Fruit fly (Drosophila melanogaster) whole organism, embryonic: ENCODE results near the gene Acp65Aa.

Experiments
- Awh ChIP-seq: fragments of 200-800 bp; sonication (Bioruptor generic); IDR thresholded peaks from 2 replicates; pipeline ENCODE4, ENCODE4 v1.3.6; 2022; ENCODE audit warnings: missing biosample characterization, missing genetic modification characterization
- BEAF-32 ChIP-seq: fragments of 200-800 bp; sonication (Bioruptor generic); optimal IDR thresholded peaks from 3 replicates; lab custom pipeline; 2017; ENCODE audit warnings: missing biosample characterization, missing genetic modification characterization, mild to moderate bottlenecking, moderate library complexity, missing genetic modification reagents
- Bgb ChIP-seq: fragments of 200-800 bp; sonication (Bioruptor generic); IDR thresholded peaks from 2 replicates; pipeline ENCODE4 v1.3.6; 2022; ENCODE audit warnings: missing biosample characterization, missing genetic modification characterization; ENCODE audit not compliant: partially characterized antibody
- CG10462 ChIP-seq: fragments of 200-800 bp; sonication (Bioruptor generic); optimal IDR thresholded peaks from 2 replicates; lab custom pipeline; 2016; ENCODE audit warnings: missing biosample characterization, missing genetic modification characterization
- CG10543 ChIP-seq: fragments of 200-800 bp; sonication (Bioruptor generic); optimal IDR thresholded peaks from 3 replicates; lab custom pipeline; 2017; ENCODE audit warnings: missing biosample characterization, mild to moderate bottlenecking, missing genetic modification characterization, moderate library complexity
- CG10565 ChIP-seq: fragments of 200-800 bp; sonication (Bioruptor generic); optimal IDR thresholded peaks from 3 replicates; lab custom pipeline; 2016; ENCODE audit warnings: missing biosample characterization, mild to moderate bottlenecking, missing genetic modification characterization
- CG11560 ChIP-seq: fragments of 200-800 bp; sonication (Bioruptor generic); IDR thresholded peaks from 3 replicates; pipeline ENCODE4 v1.3.6; 2022; ENCODE audit warnings: missing biosample characterization, missing genetic modification characterization
- CG11695 ChIP-seq: fragments of 200-800 bp; sonication (Bioruptor generic); IDR thresholded peaks from 3 replicates; pipeline ENCODE4 v1.3.6; 2022; ENCODE audit warnings: missing biosample characterization, missing genetic modification characterization
- CG12744 ChIP-seq: fragments of 200-800 bp; sonication (Bioruptor generic); optimal IDR thresholded peaks from 2 replicates; lab custom pipeline; 2016; ENCODE audit warnings: missing biosample characterization, missing genetic modification characterization
- CG14014 ChIP-seq: fragments of 200-800 bp; sonication (Bioruptor generic); IDR thresholded peaks from 2 replicates; pipeline ENCODE4 v1.3.6; 2022; ENCODE audit warnings: missing biosample characterization, missing genetic modification characterization
- CG14860 ChIP-seq: fragments of 200-800 bp; sonication (Bioruptor generic); IDR thresholded peaks from 3 replicates; pipeline ENCODE4 v1.3.6; 2022; ENCODE audit warnings: missing biosample characterization, missing genetic modification characterization; ENCODE audit not compliant: partially characterized antibody
- CG17361 ChIP-seq: fragments of 200-800 bp; sonication (Bioruptor generic); IDR thresholded peaks from 3 replicates; pipeline ENCODE4 v1.3.6; 2022; ENCODE audit warnings: missing biosample characterization, missing genetic modification characterization
- CG17568 ChIP-seq: fragments of 200-800 bp; sonication (Bioruptor generic); optimal IDR thresholded peaks from 2 replicates; lab custom pipeline; 2018; ENCODE audit warnings: missing biosample characterization, mild to moderate bottlenecking, missing genetic modification characterization, moderate library complexity
- CG3065 ChIP-seq: fragments of 200-800 bp; sonication (Bioruptor generic); optimal IDR thresholded peaks from 2 replicates; lab custom pipeline; 2016; ENCODE audit warnings: missing biosample characterization, missing genetic modification characterization
- CG3407 ChIP-seq: fragments of 200-800 bp; sonication (Bioruptor generic); optimal IDR thresholded peaks from 2 replicates; lab custom pipeline; 2018; ENCODE audit warnings: missing biosample characterization, mild to moderate bottlenecking, missing genetic modification characterization
- CG4360 ChIP-seq: fragments of 200-800 bp; sonication (Bioruptor generic); IDR thresholded peaks from 2 replicates; pipeline ENCODE4 v1.3.6; 2022; ENCODE audit warnings: missing biosample characterization, missing genetic modification characterization
- CG6654 ChIP-seq: fragments of 200-800 bp; sonication (Bioruptor generic); optimal IDR thresholded peaks from 2 replicates; lab custom pipeline; 2017; ENCODE audit warnings: missing biosample characterization, mild to moderate bottlenecking, missing genetic modification characterization
- CG6813 ChIP-seq: fragments of 200-800 bp; sonication (Bioruptor generic); optimal IDR thresholded peaks from 2 replicates; lab custom pipeline; 2017; ENCODE audit warnings: missing biosample characterization, missing genetic modification characterization, mild to moderate bottlenecking, moderate library complexity, missing genetic modification reagents
- CG7556 ChIP-seq: fragments of 200-800 bp; sonication (Bioruptor generic); optimal IDR thresholded peaks from 2 replicates; lab custom pipeline; 2017; ENCODE audit warnings: missing biosample characterization, mild to moderate bottlenecking, missing genetic modification characterization
- CG7963 ChIP-seq: fragments of 200-800 bp; sonication (Bioruptor generic); IDR thresholded peaks from 3 replicates; pipeline ENCODE4 v1.3.6; 2022; ENCODE audit warnings: missing biosample characterization, missing genetic modification characterization; ENCODE audit not compliant: partially characterized antibody
- CG8290 ChIP-seq, 3 experiments: fragments of 200-800 bp; sonication (Bioruptor generic); optimal IDR thresholded peaks; 2 replicates each; lab custom pipeline; 2016 to 2019; ENCODE audit warnings: missing biosample characterization in 3 of 3, missing genetic modification characterization in 3 of 3, mild to moderate bottlenecking in 2 of 3, moderate library complexity in 1 of 3
- CG9609 ChIP-seq: fragments of 200-800 bp; sonication (Bioruptor generic); optimal IDR thresholded peaks from 3 replicates; lab custom pipeline; 2016; ENCODE audit warnings: missing biosample characterization, missing genetic modification characterization
- CG9727 ChIP-seq: fragments of 200-800 bp; sonication (Bioruptor generic); optimal IDR thresholded peaks from 3 replicates; lab custom pipeline; 2017; ENCODE audit warnings: missing biosample characterization, mild to moderate bottlenecking, missing genetic modification characterization
- Camta ChIP-seq: fragments of 200-800 bp; sonication (Bioruptor generic); optimal IDR thresholded peaks from 2 replicates; lab custom pipeline; 2016; ENCODE audit warnings: missing biosample characterization, missing genetic modification characterization
- Gug ChIP-seq: fragments of 200-800 bp; sonication (Bioruptor generic); IDR thresholded peaks from 4 replicates; pipeline ENCODE4 v1.3.6; 2022; ENCODE audit warnings: missing biosample characterization, missing genetic modification characterization
- HHEX ChIP-seq: fragments of 200-800 bp; sonication (Bioruptor generic); optimal IDR thresholded peaks from 3 replicates; lab custom pipeline; 2017; ENCODE audit warnings: missing biosample characterization, mild to moderate bottlenecking, missing genetic modification characterization, missing genetic modification reagents
- HmgZ ChIP-seq: fragments of 200-800 bp; sonication (Bioruptor generic); optimal IDR thresholded peaks from 2 replicates; lab custom pipeline; 2018; ENCODE audit warnings: missing biosample characterization, mild to moderate bottlenecking, missing genetic modification characterization
- Hr39 ChIP-seq: fragments of >200 bp; optimal IDR thresholded peaks from 2 replicates; lab custom pipeline; 2017
- Hr51 ChIP-seq, 2 experiments: fragments of 200-800 bp; sonication (Bioruptor generic); optimal IDR thresholded peaks; 2 replicates in 1 of 2; 3 replicates in 1 of 2; lab custom pipeline; 2016 to 2018; ENCODE audit warnings: missing biosample characterization in 2 of 2, missing genetic modification characterization in 2 of 2, mild to moderate bottlenecking in 1 of 2, moderate library complexity in 1 of 2
- Hr78 ChIP-seq, 2 experiments: fragments of 200-800 bp in 1 of 2; fragments of >200 bp in 1 of 2; sonication (Bioruptor generic) in 1 of 2; optimal IDR thresholded peaks; 2 replicates each; lab custom pipeline; 2017 to 2019; ENCODE audit warnings: missing biosample characterization in 2 of 2, missing genetic modification characterization in 2 of 2, mild to moderate bottlenecking in 1 of 2, moderate library complexity in 1 of 2
- Mad ChIP-seq: fragments of 200-800 bp; sonication (Bioruptor generic); optimal IDR thresholded peaks from 2 replicates; lab custom pipeline; 2016; ENCODE audit warnings: missing biosample characterization, missing genetic modification characterization
- Ssrp ChIP-seq: fragments of 200-800 bp; sonication (Bioruptor generic); optimal IDR thresholded peaks from 2 replicates; lab custom pipeline; 2018; ENCODE audit warnings: missing biosample characterization, mild to moderate bottlenecking, missing genetic modification characterization, moderate library complexity
- Trl ChIP-seq, 3 experiments: fragments of >200 bp in 2 of 3; fragments of 200-800 bp in 1 of 3; sonication (Bioruptor generic) in 1 of 3; optimal IDR thresholded peaks; 2 replicates in 1 of 3; 3 replicates in 2 of 3; lab custom pipeline; 2016 to 2017; ENCODE audit warnings: missing biosample characterization in 1 of 3, missing genetic modification characterization in 1 of 3
- fd102C ChIP-seq: fragments of 200-800 bp; sonication (Bioruptor generic); optimal IDR thresholded peaks from 2 replicates; lab custom pipeline; 2018; ENCODE audit warnings: missing biosample characterization, mild to moderate bottlenecking, missing genetic modification characterization, moderate library complexity
- fu2 ChIP-seq: fragments of 200-800 bp; sonication (Bioruptor generic); optimal IDR thresholded peaks from 2 replicates; lab custom pipeline; 2016; ENCODE audit warnings: missing biosample characterization, missing genetic modification characterization
- grau ChIP-seq: fragments of 200-800 bp; optimal IDR thresholded peaks from 3 replicates; lab custom pipeline; 2019; ENCODE audit warnings: missing biosample characterization, mild to moderate bottlenecking, missing genetic modification characterization, moderate library complexity
- gt ChIP-seq: fragments of 200-800 bp; sonication (Bioruptor generic); IDR thresholded peaks from 2 replicates; pipeline ENCODE4 v1.3.6; 2022; ENCODE audit warnings: missing biosample characterization, missing genetic modification characterization
- her ChIP-seq: fragments of 200-800 bp; sonication (Bioruptor generic); optimal IDR thresholded peaks from 2 replicates; lab custom pipeline; 2016; ENCODE audit warnings: missing biosample characterization, missing genetic modification characterization
- jing ChIP-seq: fragments of 200-800 bp; sonication (Bioruptor generic); optimal IDR thresholded peaks from 2 replicates; lab custom pipeline; 2018; ENCODE audit warnings: missing biosample characterization, mild to moderate bottlenecking, missing genetic modification characterization
- jumu ChIP-seq: fragments of 200-800 bp; sonication (Bioruptor generic); optimal IDR thresholded peaks from 3 replicates; lab custom pipeline; 2016; ENCODE audit warnings: missing biosample characterization, missing genetic modification characterization
- lbe ChIP-seq: fragments of 200-800 bp; sonication (Bioruptor generic); optimal IDR thresholded peaks from 2 replicates; lab custom pipeline; 2016; ENCODE audit warnings: missing biosample characterization, mild to moderate bottlenecking, missing genetic modification characterization
- pb ChIP-seq: fragments of 200-800 bp; sonication (Bioruptor generic); optimal IDR thresholded peaks from 3 replicates; lab custom pipeline; 2016; ENCODE audit warnings: missing biosample characterization, missing genetic modification characterization
- pfk ChIP-seq: fragments of 200-800 bp; sonication (Bioruptor generic); optimal IDR thresholded peaks from 2 replicates; lab custom pipeline; 2018; ENCODE audit warnings: missing biosample characterization, mild to moderate bottlenecking, missing genetic modification characterization, moderate library complexity
- pho ChIP-seq: fragments of 200-800 bp; sonication (Bioruptor generic); optimal IDR thresholded peaks from 2 replicates; lab custom pipeline; 2016; ENCODE audit warnings: missing biosample characterization, missing genetic modification characterization
- pum ChIP-seq: fragments of 200-800 bp; sonication (Bioruptor generic); optimal IDR thresholded peaks from 2 replicates; lab custom pipeline; 2016; ENCODE audit warnings: missing biosample characterization, missing genetic modification characterization
- seq ChIP-seq: fragments of 200-800 bp; sonication (Bioruptor generic); IDR thresholded peaks from 2 replicates; pipeline ENCODE4 v1.3.6; 2022; ENCODE audit warnings: missing biosample characterization, missing genetic modification characterization
- sisA ChIP-seq: fragments of 200-800 bp; sonication (Bioruptor generic); IDR thresholded peaks from 2 replicates; pipeline ENCODE4 v1.3.6; 2022; ENCODE audit warnings: missing biosample characterization, missing genetic modification characterization
- ttk ChIP-seq: fragments of 200-800 bp; sonication (Bioruptor generic); IDR thresholded peaks from 2 replicates; pipeline ENCODE4 v2.1.2; 2022; ENCODE audit warnings: missing biosample characterization, missing genetic modification characterization
- unpg ChIP-seq: fragments of 200-800 bp; sonication (Bioruptor generic); optimal IDR thresholded peaks from 3 replicates; lab custom pipeline; 2018; ENCODE audit warnings: missing biosample characterization, mild to moderate bottlenecking, missing genetic modification characterization, moderate library complexity
- zfh2 ChIP-seq: fragments of 200-800 bp; sonication (Bioruptor generic); optimal IDR thresholded peaks from 2 replicates; lab custom pipeline; 2016; ENCODE audit warnings: missing biosample characterization, missing genetic modification characterization

Gene Acp65Aa

DNA sequence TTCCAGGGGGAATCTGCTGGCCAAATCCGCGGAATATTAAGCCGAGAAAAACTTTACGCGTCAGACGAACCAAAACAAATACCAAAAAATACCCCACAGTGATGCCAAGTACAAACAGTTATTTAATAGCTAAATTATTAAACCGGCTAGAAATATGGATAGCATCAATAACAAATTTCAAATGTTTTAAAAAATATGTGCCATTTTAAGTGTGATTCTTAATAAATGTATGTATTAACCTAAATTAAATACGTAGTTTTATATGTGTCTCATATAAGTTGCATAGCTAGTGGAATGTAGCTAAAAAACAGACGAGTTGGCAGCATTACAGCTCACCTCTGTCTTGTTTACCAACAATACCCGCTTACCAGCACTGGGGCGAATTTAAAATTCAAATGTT lies 29.2 kb upstream of the Acp65Aa start, which contains the start of gene CG10274 (continued):
- TF ChIP-seq CG7963 (GFP tag; lab: Robert Waterston, UW) (no peak), CG9727 (peak; percentile 76), grau (tag; lab: Kevin White, UChicago) (peak; percentile 83), Hr39 (lab: Kevin White, UChicago) (no peak), gt (GFP tag; lab: Robert Waterston, UW) (no peak), sisA (peak; percentile 73), jumu (GFP tag; lab: Kevin White, UChicago) (peak; percentile 64), CG14014 (GFP tag; lab: Robert Waterston, UW) (peak; percentile 76), Awh (no peak), lbe (GFP tag; lab: Kevin White, UChicago) (no peak), jing (GFP tag; lab: Kevin White, UChicago) (no peak), unpg (GFP tag; lab: Kevin White, UChicago) (no peak), CG10565 (peak; percentile 33), pho (GFP tag; lab: Kevin White, UChicago) (peak; percentile 89), CG17568 (no peak), CG11560 (tag; lab: Robert Waterston, UW) (0 out of 3 replicates have a peak, but pooled peaks have one; percentile 23), Ssrp (peak; percentile 80), CG10543 (peak; percentile 72), Hr78 (GFP tag; optimal IDR thresholded peaks at IDR 0.05; lab: Kevin White, UChicago) (no peak), Gug (GFP tag; lab: Robert Waterston, UW) (peak; percentile 65; the same call in 3 of the 4 replicates), BEAF-32 (GFP tag; lab: Kevin White, UChicago) (peak; percentile 36), ttk (GFP tag; lab: Robert Waterston, UW) (peak; percentile 19; the same call in 1 of the 2 replicates), CG10462 (GFP tag; lab: Kevin White, UChicago) (peak; percentile 62), her (GFP tag; lab: Kevin White, UChicago) (peak; percentile 13), CG3065 (GFP tag; lab: Kevin White, UChicago) (no peak), CG6813 (GFP tag; lab: Kevin White, UChicago) (no peak), CG17361 (GFP tag; lab: Robert Waterston, UW) (no peak; the same call in 1 of the 3 replicates), CG6654 (GFP tag; lab: Kevin White, UChicago) (peak; percentile 18), fd102C (peak; percentile 37), pb (no peak), Trl (optimal IDR thresholded peaks at IDR 0.05; lab: Kevin White, UChicago) (no peak), Trl (GFP tag; optimal IDR thresholded peaks at IDR 0.05; lab: Kevin White, UChicago) (peak; percentile 71), zfh2 (GFP tag; lab: Kevin White, UChicago) (peak; percentile 80), CG3407 (GFP tag; lab: Kevin White, UChicago) (peak; percentile 29), fu2 (GFP tag; lab: Kevin White, UChicago) (peak; percentile 71), HmgZ (tag; lab: Kevin White, UChicago) (peak; percentile 90), CG12744 (GFP tag; lab: Kevin White, UChicago) (peak; percentile 48), Hr51 (GFP tag; optimal IDR thresholded peaks at IDR 0.05; lab: Kevin White, UChicago) (peak in 1 of 2 experiments; percentile 50), CG11695 (GFP tag; lab: Robert Waterston, UW) (no peak), pum (GFP tag; lab: Kevin White, UChicago) (peak; percentile 63), HHEX (GFP tag; lab: Kevin White, UChicago) (no peak), CG8290 (GFP tag; optimal IDR thresholded peaks at IDR 0.05; lab: Kevin White, UChicago) (no peak), CG8290 (tag; optimal IDR thresholded peaks at IDR 0.05; lab: Kevin White, UChicago) (no peak), pfk (GFP tag; lab: Kevin White, UChicago) (no peak), CG9609 (GFP tag; lab: Kevin White, UChicago) (peak; percentile 67), Mad (GFP tag; lab: Kevin White, UChicago) (peak; percentile 69), Bgb (GFP tag; lab: Robert Waterston, UW) (no peak), Camta (GFP tag; lab: Kevin White, UChicago) (peak; percentile 70), seq (GFP tag; lab: Robert Waterston, UW) (no peak), CG14860 (GFP tag; lab: Robert Waterston, UW) (no peak), CG7556 (GFP tag; lab: Kevin White, UChicago) (peak; percentile 57), CG4360 (GFP tag; lab: Robert Waterston, UW) (no peak)
